Worm (Caenorhabditis elegans) whole organism, late embryonic: ENCODE data around the gene F57G8.7.

Source experiments
- C08G9.2 ChIP-seq: sonication (generic microtip); optimal IDR thresholded peaks from 2 replicates; lab custom pipeline; 2016; ENCODE audit warnings: mild to moderate bottlenecking, missing genetic modification characterization, moderate library complexity, missing compliant biosample characterization
- C38D4.7 ChIP-seq: fragments of 200-800 bp; sonication (Bioruptor generic); optimal IDR thresholded peaks from 2 replicates; lab custom pipeline; 2018; ENCODE audit warnings: mild to moderate bottlenecking, missing genetic modification characterization, moderate library complexity, missing compliant biosample characterization
- F13H6.1 ChIP-seq: sonication (generic microtip); optimal IDR thresholded peaks from 2 replicates; lab custom pipeline; 2016; ENCODE audit warnings: missing genetic modification characterization, missing compliant biosample characterization
- K02D7.2 ChIP-seq: sonication (generic microtip); optimal IDR thresholded peaks from 2 replicates; lab custom pipeline; 2017; ENCODE audit warnings: mild to moderate bottlenecking, missing genetic modification characterization, missing compliant biosample characterization
- K09A11.1 ChIP-seq: sonication (generic microtip); optimal IDR thresholded peaks from 2 replicates; lab custom pipeline; 2017; ENCODE audit warnings: antibody characterized with exemption, mild to moderate bottlenecking, missing genetic modification characterization, missing compliant biosample characterization; ENCODE audit not compliant: insufficient read depth
- T23F11.4 ChIP-seq: fragments of 200-800 bp; sonication (Bioruptor generic); optimal IDR thresholded peaks from 2 replicates; lab custom pipeline; 2018; ENCODE audit warnings: mild to moderate bottlenecking, missing genetic modification characterization, missing compliant biosample characterization
- Y22D7AL.16 ChIP-seq: sonication (generic microtip); optimal IDR thresholded peaks from 2 replicates; lab custom pipeline; 2016; ENCODE audit warnings: missing genetic modification characterization, missing compliant biosample characterization
- ahr-1 ChIP-seq: sonication (generic microtip); optimal IDR thresholded peaks from 2 replicates; lab custom pipeline; 2016; ENCODE audit warnings: missing genetic modification characterization, missing compliant biosample characterization
- ama-1 ChIP-seq: fragments of 150-350 bp; optimal IDR thresholded peaks from 2 replicates; lab custom pipeline; 2014
- ceh-18 ChIP-seq: sonication (generic microtip); optimal IDR thresholded peaks from 2 replicates; lab custom pipeline; 2016; ENCODE audit warnings: missing genetic modification characterization, missing compliant biosample characterization
- ceh-19 ChIP-seq: fragments of 200-800 bp; sonication (Bioruptor generic); optimal IDR thresholded peaks from 2 replicates; lab custom pipeline; 2018; ENCODE audit warnings: mild to moderate bottlenecking, missing genetic modification characterization, missing compliant biosample characterization
- ceh-22 ChIP-seq: sonication (generic microtip); optimal IDR thresholded peaks from 2 replicates; lab custom pipeline; 2017; ENCODE audit warnings: missing biosample characterization, missing genetic modification characterization
- ceh-30 ChIP-seq: fragments of 150-350 bp; optimal IDR thresholded peaks from 2 replicates; lab custom pipeline; 2014; ENCODE audit warnings: missing biosample characterization, missing genetic modification characterization
- ceh-31 ChIP-seq: sonication (generic microtip); optimal IDR thresholded peaks from 2 replicates; lab custom pipeline; 2016; ENCODE audit warnings: missing genetic modification characterization, missing compliant biosample characterization
- ceh-34 ChIP-seq: sonication (generic microtip); optimal IDR thresholded peaks from 2 replicates; lab custom pipeline; 2016; ENCODE audit warnings: mild to moderate bottlenecking, missing genetic modification characterization, missing compliant biosample characterization
- ceh-45 ChIP-seq: fragments of 200-800 bp; sonication (Bioruptor generic); IDR thresholded peaks from 2 replicates; pipeline ENCODE4 v1.3.6; 2022; ENCODE audit warnings: missing genetic modification reagents, missing genetic modification characterization, missing compliant biosample characterization
- ceh-48 ChIP-seq: sonication (generic microtip); optimal IDR thresholded peaks from 2 replicates; lab custom pipeline; 2016; ENCODE audit warnings: missing genetic modification characterization, inconsistent platforms, missing compliant biosample characterization
- ceh-6 ChIP-seq: fragments of 200-800 bp; sonication (Bioruptor generic); optimal IDR thresholded peaks from 2 replicates; lab custom pipeline; 2018; ENCODE audit warnings: mild to moderate bottlenecking, missing genetic modification characterization, missing compliant biosample characterization
- ceh-9 ChIP-seq: sonication (generic microtip); optimal IDR thresholded peaks from 2 replicates; lab custom pipeline; 2016; ENCODE audit warnings: mild to moderate bottlenecking, missing genetic modification characterization, inconsistent platforms, missing compliant biosample characterization
- dve-1 ChIP-seq: sonication (generic microtip); optimal IDR thresholded peaks from 2 replicates; lab custom pipeline; 2017; ENCODE audit warnings: antibody characterized with exemption, mild to moderate bottlenecking, missing genetic modification characterization, missing compliant biosample characterization
- ets-4 ChIP-seq: sonication (generic microtip); optimal IDR thresholded peaks from 2 replicates; lab custom pipeline; 2016; ENCODE audit warnings: missing genetic modification characterization, missing compliant biosample characterization
- eyg-1 ChIP-seq: sonication (generic microtip); optimal IDR thresholded peaks from 2 replicates; lab custom pipeline; 2016; ENCODE audit warnings: missing genotype, missing genetic modification characterization, missing compliant biosample characterization
- hlh-13 ChIP-seq: fragments of 200-800 bp; sonication (Bioruptor generic); optimal IDR thresholded peaks from 2 replicates; lab custom pipeline; 2018; ENCODE audit warnings: mild to moderate bottlenecking, missing genetic modification characterization, missing compliant biosample characterization
- hlh-30 ChIP-seq: sonication (generic microtip); optimal IDR thresholded peaks from 2 replicates; lab custom pipeline; 2017; ENCODE audit warnings: antibody characterized with exemption, missing genetic modification characterization, missing compliant biosample characterization; ENCODE audit not compliant: insufficient read depth
- lim-6 ChIP-seq: sonication (generic microtip); optimal IDR thresholded peaks from 2 replicates; lab custom pipeline; 2016; ENCODE audit warnings: missing genetic modification characterization, missing compliant biosample characterization
- lin-11 ChIP-seq: fragments of 200-800 bp; sonication (Bioruptor generic); optimal IDR thresholded peaks from 2 replicates; lab custom pipeline; 2018; ENCODE audit warnings: mild to moderate bottlenecking, missing genetic modification characterization, missing compliant biosample characterization
- madf-2 ChIP-seq: sonication (generic microtip); optimal IDR thresholded peaks from 2 replicates; lab custom pipeline; 2017; ENCODE audit warnings: missing genetic modification characterization, missing compliant biosample characterization
- nfya-1 ChIP-seq: sonication (generic microtip); optimal IDR thresholded peaks from 2 replicates; lab custom pipeline; 2017; ENCODE audit warnings: missing genetic modification characterization, mild to moderate bottlenecking, missing compliant biosample characterization, antibody characterized with exemption, moderate library complexity
- nhr-232 ChIP-seq: sonication (generic microtip); optimal IDR thresholded peaks from 2 replicates; lab custom pipeline; 2016; ENCODE audit warnings: missing genetic modification characterization, missing compliant biosample characterization
- npax-4 ChIP-seq: sonication (generic microtip); optimal IDR thresholded peaks from 2 replicates; lab custom pipeline; 2016; ENCODE audit warnings: missing genetic modification characterization, missing compliant biosample characterization
- odd-2 ChIP-seq: sonication (generic microtip); optimal IDR thresholded peaks from 2 replicates; lab custom pipeline; 2017; ENCODE audit warnings: antibody characterized with exemption, mild to moderate bottlenecking, missing genetic modification characterization, missing compliant biosample characterization
- pax-1 ChIP-seq: fragments of 150-350 bp; optimal IDR thresholded peaks from 2 replicates; lab custom pipeline; 2014; ENCODE audit warnings: missing biosample characterization, missing genetic modification characterization
- pha-2 ChIP-seq: sonication (generic microtip); optimal IDR thresholded peaks from 2 replicates; lab custom pipeline; 2017; ENCODE audit warnings: mild to moderate bottlenecking, missing genetic modification characterization, missing compliant biosample characterization
- pqm-1 ChIP-seq: sonication (generic microtip); optimal IDR thresholded peaks from 2 replicates; lab custom pipeline; 2016; ENCODE audit warnings: missing genetic modification characterization, missing compliant biosample characterization
- pros-1 ChIP-seq: fragments of 150-350 bp; optimal IDR thresholded peaks from 2 replicates; lab custom pipeline; 2014; ENCODE audit warnings: missing biosample characterization, missing genetic modification reagents, missing genetic modification characterization
- ref-2 ChIP-seq: sonication (generic microtip); optimal IDR thresholded peaks from 2 replicates; lab custom pipeline; 2016; ENCODE audit warnings: missing genetic modification characterization, missing compliant biosample characterization
- sdc-2 ChIP-seq: sonication (generic microtip); optimal IDR thresholded peaks from 2 replicates; lab custom pipeline; 2016; ENCODE audit warnings: missing genotype, missing genetic modification characterization, missing compliant biosample characterization
- sox-2 ChIP-seq: fragments of 200-800 bp; sonication (Bioruptor generic); IDR thresholded peaks from 2 replicates; pipeline ENCODE4 v1.3.6; 2022; ENCODE audit warnings: missing genetic modification reagents, missing genetic modification characterization, missing compliant biosample characterization
- sox-4 ChIP-seq: sonication (generic microtip); optimal IDR thresholded peaks from 2 replicates; lab custom pipeline; 2017; ENCODE audit warnings: mild to moderate bottlenecking, missing genetic modification characterization, inconsistent platforms, missing compliant biosample characterization
- syd-9 ChIP-seq: sonication (generic microtip); optimal IDR thresholded peaks from 2 replicates; lab custom pipeline; 2016; ENCODE audit warnings: mild to moderate bottlenecking, missing genetic modification characterization, moderate library complexity, missing compliant biosample characterization
- tbx-2 ChIP-seq: sonication (generic microtip); optimal IDR thresholded peaks from 2 replicates; lab custom pipeline; 2016; ENCODE audit warnings: missing genetic modification characterization, missing compliant biosample characterization
- tbx-7 ChIP-seq: sonication (generic microtip); optimal IDR thresholded peaks from 2 replicates; lab custom pipeline; 2016; ENCODE audit warnings: missing genotype, missing genetic modification characterization, missing compliant biosample characterization
- ttx-3 ChIP-seq: sonication (generic microtip); optimal IDR thresholded peaks from 2 replicates; lab custom pipeline; 2016; ENCODE audit warnings: missing genetic modification reagents, missing genetic modification characterization, missing compliant biosample characterization
- unc-55 ChIP-seq: sonication (generic microtip); optimal IDR thresholded peaks from 2 replicates; lab custom pipeline; 2017; ENCODE audit warnings: missing biosample characterization, missing genetic modification reagents, missing genetic modification characterization
- unc-86 ChIP-seq: sonication (generic microtip); optimal IDR thresholded peaks from 2 replicates; lab custom pipeline; 2016; ENCODE audit warnings: missing genetic modification characterization, missing compliant biosample characterization
- zip-5 ChIP-seq: sonication (generic microtip); optimal IDR thresholded peaks from 2 replicates; lab custom pipeline; 2016; ENCODE audit warnings: missing genetic modification characterization, missing compliant biosample characterization

F57G8.7 gene

DNA sequence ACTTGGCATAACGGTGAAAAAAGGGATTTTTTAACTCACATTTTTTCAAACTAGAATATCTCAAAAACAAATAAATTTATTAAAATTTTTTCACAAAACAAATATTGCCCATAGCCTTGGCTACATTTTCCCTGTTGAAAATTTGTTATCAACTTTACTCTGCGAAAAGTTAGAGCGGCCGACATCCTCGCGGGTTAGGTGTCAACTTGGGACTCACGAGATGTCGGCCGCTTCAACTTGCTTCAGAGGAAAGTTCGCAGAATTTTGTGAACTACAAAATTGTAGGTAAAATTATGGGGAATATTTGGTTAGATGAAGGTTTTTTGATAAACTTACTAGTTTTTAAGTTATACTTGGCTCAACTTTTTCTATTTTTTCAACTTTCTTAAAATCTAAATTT lies 22.8 kb downstream of the F57G8.7 start:
- no peak for TF ChIP-seq ceh-6 (GFP tag; lab: Kevin White, UChicago)
- TF ChIP-seq ceh-34 (tag; lab: Kevin White, UChicago), result no peak
- TF ChIP-seq unc-86 (tag; lab: Kevin White, UChicago), result no peak
- TF ChIP-seq pqm-1 (tag; lab: Kevin White, UChicago), result no peak
- no peak for TF ChIP-seq nhr-232
- no peak for TF ChIP-seq ceh-22 (tag; lab: Kevin White, UChicago)
- TF ChIP-seq ceh-9 (tag; lab: Kevin White, UChicago), result no peak
- no peak for TF ChIP-seq npax-4 (tag; lab: Kevin White, UChicago)
- TF ChIP-seq unc-55 (GFP tag; lab: Kevin White, UChicago), result no peak
- TF ChIP-seq dve-1 (tag; lab: Kevin White, UChicago), result no peak
- TF ChIP-seq F13H6.1, result no peak
- no peak for TF ChIP-seq hlh-30
- TF ChIP-seq pax-1, result no peak
- no peak for TF ChIP-seq ama-1 (lab: Kevin White, UChicago)
- TF ChIP-seq syd-9 (tag; lab: Kevin White, UChicago), result no peak
- no peak for TF ChIP-seq K09A11.1
- TF ChIP-seq hlh-13 (GFP tag; lab: Kevin White, UChicago), result no peak
- no peak for TF ChIP-seq ets-4 (tag; lab: Kevin White, UChicago)

DNA sequence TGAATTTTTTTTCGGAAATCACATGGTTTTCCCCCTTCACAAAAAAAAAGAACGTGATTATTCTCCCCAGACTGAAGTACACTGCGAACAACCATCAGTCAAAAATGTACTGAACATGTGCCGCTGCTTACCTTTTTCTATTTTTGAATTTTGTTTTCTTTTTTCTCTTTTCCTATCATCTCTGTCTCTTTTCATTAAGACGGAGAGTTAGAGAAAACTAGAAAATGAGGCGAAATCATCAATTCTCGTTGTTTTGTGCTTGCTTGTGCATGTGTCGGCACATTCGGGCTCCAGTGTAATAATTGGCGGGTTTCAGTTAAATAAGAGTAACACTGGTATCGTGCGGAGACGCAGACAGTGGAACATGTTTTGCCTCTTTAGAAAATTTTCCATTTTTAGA lies 23.3 kb downstream of the F57G8.7 start:
- TF ChIP-seq C08G9.2 (tag; lab: Kevin White, UChicago) (no peak), pqm-1 (tag; lab: Kevin White, UChicago) (no peak), ceh-18 (tag; lab: Kevin White, UChicago) (peak; percentile 49), ref-2 (tag; lab: Kevin White, UChicago) (no peak), ets-4 (tag; lab: Kevin White, UChicago) (no peak), C38D4.7 (GFP tag; lab: Kevin White, UChicago) (no peak), lin-11 (tag; lab: Kevin White, UChicago) (no peak), tbx-7 (tag; lab: Kevin White, UChicago) (no peak), ttx-3 (no peak), hlh-30 (no peak), ahr-1 (tag; lab: Kevin White, UChicago) (no peak), nfya-1 (peak; percentile 32), ceh-48 (tag; lab: Kevin White, UChicago) (no peak), pha-2 (tag; lab: Kevin White, UChicago) (no peak), tbx-2 (tag; lab: Kevin White, UChicago) (no peak)

DNA sequence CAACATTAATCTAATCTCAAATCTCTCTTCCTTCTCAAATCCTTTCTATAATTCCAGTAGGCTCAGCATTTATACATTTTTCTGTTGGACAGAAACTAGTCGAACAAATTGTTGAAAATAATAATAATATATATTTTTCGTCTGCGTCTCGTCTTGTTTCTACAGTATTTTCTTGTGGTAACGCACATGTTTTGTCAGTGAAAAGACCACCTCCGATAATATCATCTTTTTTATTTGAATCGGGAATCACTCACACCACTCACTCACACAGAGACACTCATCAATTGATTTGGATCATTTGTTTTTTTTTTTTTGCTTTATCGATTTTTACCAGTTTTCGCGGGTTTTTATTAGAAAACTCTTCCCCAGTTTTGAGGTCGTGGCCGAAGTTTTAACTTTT lies 25.7 kb downstream of the F57G8.7 start:
- TF ChIP-seq pax-1, result no peak
- no peak for TF ChIP-seq K09A11.1
- TF ChIP-seq npax-4 (tag; lab: Kevin White, UChicago), result no peak
- no peak for TF ChIP-seq zip-5 (tag; lab: Kevin White, UChicago)
- no peak for TF ChIP-seq F13H6.1
- no peak for TF ChIP-seq ceh-30 (tag; lab: Kevin White, UChicago)
- TF ChIP-seq lin-11 (tag; lab: Kevin White, UChicago), result no peak
- TF ChIP-seq ceh-31 (tag; lab: Kevin White, UChicago), result no peak
- no peak for TF ChIP-seq madf-2 (tag; lab: Kevin White, UChicago)
- TF ChIP-seq, all 69 proteins: peak for 0

DNA sequence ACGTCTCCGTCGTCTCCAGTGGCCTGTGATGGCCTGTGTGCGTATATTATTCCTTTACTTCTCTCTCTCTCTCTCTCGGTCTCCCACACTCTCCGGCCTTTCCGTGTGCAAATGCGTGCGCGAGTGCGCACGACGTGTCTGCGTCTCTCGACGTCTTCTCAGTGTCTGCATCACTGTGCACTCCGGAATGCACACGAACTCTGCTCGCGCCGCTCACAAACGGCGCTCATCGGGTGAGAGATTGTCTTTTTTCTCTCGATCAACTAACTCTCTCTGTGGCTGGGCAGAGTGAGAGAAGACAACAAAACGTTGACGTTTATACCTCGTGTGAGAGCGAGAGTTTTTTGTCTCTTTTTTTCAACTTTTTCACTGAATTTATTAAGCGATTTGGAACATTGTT lies 27.0 kb downstream of the F57G8.7 start:
- TF ChIP-seq eyg-1 (tag; lab: Kevin White, UChicago) (peak; percentile 62), T23F11.4 (GFP tag; lab: Kevin White, UChicago) (no peak), pros-1 (tag; lab: Kevin White, UChicago) (peak; percentile 96), sdc-2 (tag; lab: Kevin White, UChicago) (peak; percentile 49), npax-4 (tag; lab: Kevin White, UChicago) (no peak), ttx-3 (no peak), sox-4 (tag; lab: Kevin White, UChicago) (no peak), nhr-232 (no peak), C08G9.2 (tag; lab: Kevin White, UChicago) (peak; percentile 60), madf-2 (tag; lab: Kevin White, UChicago) (no peak), pqm-1 (tag; lab: Kevin White, UChicago) (peak; percentile 68), unc-86 (tag; lab: Kevin White, UChicago) (no peak), ceh-45 (no peak), dve-1 (tag; lab: Kevin White, UChicago) (peak; percentile 37), nfya-1 (peak; percentile 92), K02D7.2 (no peak), sox-2 (GFP tag; lab: Robert Waterston, UW) (no peak), odd-2 (tag; lab: Kevin White, UChicago) (no peak), tbx-7 (tag; lab: Kevin White, UChicago) (peak; percentile 26), ceh-19 (GFP tag; lab: Kevin White, UChicago) (peak; percentile 47), F13H6.1 (peak; percentile 63), lim-6 (tag; lab: Kevin White, UChicago) (peak; percentile 41), Y22D7AL.16 (tag; lab: Kevin White, UChicago) (no peak), ceh-9 (tag; lab: Kevin White, UChicago) (no peak)
